Fruit fly (Drosophila melanogaster): ENCODE measurements around the gene Tsp26A.

Tsp26A gene

DNA sequence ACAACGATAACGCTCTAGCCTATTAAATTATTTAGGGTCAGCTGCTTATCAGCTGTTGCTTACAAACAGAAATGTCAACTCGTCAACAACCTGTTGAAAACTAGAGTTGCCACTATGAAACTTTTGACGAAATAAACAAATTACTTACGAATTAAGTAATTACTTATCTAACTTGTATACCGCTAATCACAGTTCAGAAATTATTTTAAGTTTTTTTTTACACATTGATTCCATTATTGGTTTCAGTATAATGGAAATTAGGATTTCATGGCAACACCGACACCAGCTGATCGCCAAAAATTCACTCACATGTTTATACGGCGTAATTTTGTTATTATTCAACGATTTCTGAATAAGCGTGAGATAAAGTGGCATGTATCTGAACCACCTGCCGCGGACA is 37.8 kb downstream of the Tsp26A start, which contains the start of the genes CG9117 and CG31643 (continued):
- TF ChIP-seq Jarid2 (GFP tag; optimal IDR thresholded peaks at IDR 0.05) (no peak), ATbp (GFP tag; optimal IDR thresholded peaks at IDR 0.05) (no peak), CG4360 (GFP tag; IDR thresholded peaks at IDR 0.05) (no peak), pan (optimal IDR thresholded peaks at IDR 0.05) (no peak), pan (GFP tag; optimal IDR thresholded peaks at IDR 0.05 in 1 of 2, IDR thresholded peaks at IDR 0.05 in 1 of 2) (no peak), CG10654 (GFP tag; optimal IDR thresholded peaks at IDR 0.05) (peak; percentile 41), shn (GFP tag; optimal IDR thresholded peaks at IDR 0.05) (peak; percentile 58), H2.0 (GFP tag; IDR thresholded peaks at IDR 0.05) (no peak), row (GFP tag; IDR thresholded peaks at IDR 0.05) (peak; percentile 78), CG9817 (tag; optimal IDR thresholded peaks at IDR 0.05) (peak; percentile 31), CG42726 (GFP tag; IDR thresholded peaks at IDR 0.05; ENCODE audit: partially characterized antibody) (no peak), mld (GFP tag; IDR thresholded peaks at IDR 0.05; ENCODE audit: partially characterized antibody) (no peak), CG17612 (GFP tag; IDR thresholded peaks at IDR 0.05) (no peak), phol (tag; optimal IDR thresholded peaks at IDR 0.05) (peak; percentile 69), CoRest (tag; optimal IDR thresholded peaks at IDR 0.05) (peak; percentile 42), onecut (GFP tag; IDR thresholded peaks at IDR 0.05) (no peak), CG3726 (GFP tag; IDR thresholded peaks at IDR 0.05) (no peak), CG13424 (tag; optimal IDR thresholded peaks at IDR 0.05) (peak; percentile 69), Meics (GFP tag; optimal IDR thresholded peaks at IDR 0.05) (no peak), yki (optimal IDR thresholded peaks at IDR 0.05) (no peak), Poxn (GFP tag; IDR thresholded peaks at IDR 0.05) (no peak), CG1603 (tag; optimal IDR thresholded peaks at IDR 0.05) (peak; percentile 69), CG6854 (GFP tag; optimal IDR thresholded peaks at IDR 0.05) (no peak), CG11085 (GFP tag; IDR thresholded peaks at IDR 0.05) (no peak), caup (GFP tag; optimal IDR thresholded peaks at IDR 0.05; ENCODE audit: severe bottlenecking) (no peak), ERR (GFP tag; optimal IDR thresholded peaks at IDR 0.05) (no peak), gcm2 (GFP tag; optimal IDR thresholded peaks at IDR 0.05) (no peak), Pdp1 (GFP tag; optimal IDR thresholded peaks at IDR 0.05) (peak; percentile 71 to 83), mam (GFP tag; optimal IDR thresholded peaks at IDR 0.05) (peak; percentile 78), Vsx1 (GFP tag; optimal IDR thresholded peaks at IDR 0.05) (no peak), E2f1 (GFP tag; IDR thresholded peaks at IDR 0.05) (no peak), unpg (GFP tag; optimal IDR thresholded peaks at IDR 0.05) (no peak), CG7963 (GFP tag; IDR thresholded peaks at IDR 0.05; ENCODE audit: partially characterized antibody) (no peak), NFAT (GFP tag; IDR thresholded peaks at IDR 0.05) (no peak), crc (GFP tag; optimal IDR thresholded peaks at IDR 0.05) (peak; percentile 4), otp (GFP tag; IDR thresholded peaks at IDR 0.05) (no peak), pros (GFP tag; optimal IDR thresholded peaks at IDR 0.05) (no peak), br (optimal IDR thresholded peaks at IDR 0.05) (no peak), Rfx (GFP tag; IDR thresholded peaks at IDR 0.05) (peak; percentile 55), CG12659 (GFP tag; optimal IDR thresholded peaks at IDR 0.05) (peak; percentile 69), CG15696 (tag; optimal IDR thresholded peaks at IDR 0.05) (peak; percentile 32), gce (GFP tag; IDR thresholded peaks at IDR 0.05) (no peak), CG11247 (GFP tag; IDR thresholded peaks at IDR 0.05) (no peak), Nf-YA (GFP tag; IDR thresholded peaks at IDR 0.05) (no peak), Med (GFP tag) (peak; percentile 91), Atf-2 (GFP tag; optimal IDR thresholded peaks at IDR 0.05) (peak; percentile 2), Bdp1 (GFP tag; optimal IDR thresholded peaks at IDR 0.05) (peak; percentile 29), CG7556 (GFP tag; optimal IDR thresholded peaks at IDR 0.05) (peak; percentile 26), CG9727 (GFP tag; optimal IDR thresholded peaks at IDR 0.05) (peak; percentile 51), gsb (GFP tag; IDR thresholded peaks at IDR 0.05) (no peak), CG4820 (GFP tag; optimal IDR thresholded peaks at IDR 0.05) (peak; percentile 49), Kr (GFP tag; optimal IDR thresholded peaks at IDR 0.05) (no peak), gro (GFP tag; optimal IDR thresholded peaks at IDR 0.05) (peak; percentile 64)
